Fruit fly (Drosophila melanogaster): Measurements from ENCODE around the gene Ndf.

Gene Ndf

DNA sequence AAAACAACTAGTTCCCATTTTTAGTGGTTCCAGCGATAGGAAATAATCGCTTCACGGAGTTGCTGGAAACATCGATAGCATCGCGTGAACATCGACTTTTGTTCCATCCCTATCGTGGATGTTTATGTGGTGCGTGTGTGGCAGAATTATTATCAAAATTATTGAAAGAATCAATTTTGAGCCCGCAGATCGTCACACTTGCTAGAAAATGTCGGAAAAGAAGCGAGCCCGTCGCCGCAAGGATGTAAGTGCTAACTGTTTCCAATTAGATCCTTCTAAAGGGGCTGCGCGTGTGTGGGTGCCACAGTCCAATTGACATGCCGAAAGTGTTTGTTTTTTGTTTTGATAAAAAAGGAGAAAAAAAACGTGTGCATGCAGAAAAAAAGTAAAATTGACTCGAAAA is 5.7 kb downstream of the Ndf start, which contains the start of gene Trp1:
Gene Trp1, plus strand, starts transcription at position 89 of the 403 bp plus-strand sequence.
- TF ChIP-seq Atf-2 (GFP tag; optimal IDR thresholded peaks at IDR 0.05) (no peak), Nf-YA (GFP tag; IDR thresholded peaks at IDR 0.05) (no peak), Adf1 (GFP tag; IDR thresholded peaks at IDR 0.05) (no peak), lab (GFP tag; optimal IDR thresholded peaks at IDR 0.05) (no peak), CG10209 (GFP tag; optimal IDR thresholded peaks at IDR 0.05) (no peak), Bgb (GFP tag; IDR thresholded peaks at IDR 0.05; ENCODE audit: partially characterized antibody) (peak; percentile 98), CG1832 (GFP tag; optimal IDR thresholded peaks at IDR 0.05) (no peak), Dp (GFP tag; optimal IDR thresholded peaks at IDR 0.05) (peak; percentile 36), Usf (GFP tag; optimal IDR thresholded peaks at IDR 0.05) (no peak), Kr (GFP tag; optimal IDR thresholded peaks at IDR 0.05) (no peak), CoRest (tag; optimal IDR thresholded peaks at IDR 0.05) (no peak), CG9437 (GFP tag; optimal IDR thresholded peaks at IDR 0.05) (peak; percentile 28), CG8290 (GFP tag; optimal IDR thresholded peaks at IDR 0.05) (no peak), CG8290 (tag; optimal IDR thresholded peaks at IDR 0.05) (peak in 1 of 2 experiments; percentile 33), CG14710 (tag; optimal IDR thresholded peaks at IDR 0.05) (peak; percentile 42), hbn (GFP tag; IDR thresholded peaks at IDR 0.05; ENCODE audit: partially characterized antibody) (peak; percentile 87), CG12155 (GFP tag; optimal IDR thresholded peaks at IDR 0.05) (no peak), D19B (GFP tag; optimal IDR thresholded peaks at IDR 0.05) (no peak), Side (GFP tag; optimal IDR thresholded peaks at IDR 0.05) (no peak), shn (GFP tag; optimal IDR thresholded peaks at IDR 0.05) (no peak), CG9797 (GFP tag; optimal IDR thresholded peaks at IDR 0.05) (peak; percentile 15), CG3995 (GFP tag; optimal IDR thresholded peaks at IDR 0.05) (peak; percentile 12), gro (GFP tag; optimal IDR thresholded peaks at IDR 0.05) (no peak), unc-4 (GFP tag; IDR thresholded peaks at IDR 0.05; ENCODE audit: partially characterized antibody) (peak; percentile 94), Hr78 (GFP tag; optimal IDR thresholded peaks at IDR 0.05) (no peak), CG15514 (GFP tag; optimal IDR thresholded peaks at IDR 0.05) (peak; percentile 99), Hey (tag; optimal IDR thresholded peaks at IDR 0.05) (no peak), tna (GFP tag; IDR thresholded peaks at IDR 0.05; ENCODE audit: partially characterized antibody) (peak; percentile 94), Ets65A (GFP tag) (peak; percentile 84), CG5245 (GFP tag; optimal IDR thresholded peaks at IDR 0.05) (no peak), pfk (GFP tag; optimal IDR thresholded peaks at IDR 0.05) (no peak), pnt (GFP tag; optimal IDR thresholded peaks at IDR 0.05) (no peak), zf30C (GFP tag; optimal IDR thresholded peaks at IDR 0.05) (no peak), CG13894 (tag; optimal IDR thresholded peaks at IDR 0.05) (no peak), CG10959 (GFP tag; IDR thresholded peaks at IDR 0.05) (no peak), schlank (tag; optimal IDR thresholded peaks at IDR 0.05) (no peak), MTF-1 (GFP tag; optimal IDR thresholded peaks at IDR 0.05; ENCODE audit: borderline replicate concordance) (no peak), CG12659 (GFP tag; optimal IDR thresholded peaks at IDR 0.05) (peak; percentile 59), CG1024 (GFP tag; IDR thresholded peaks at IDR 0.05) (no peak), Bteb2 (GFP tag; optimal IDR thresholded peaks at IDR 0.05) (no peak), Hr3 (GFP tag; optimal IDR thresholded peaks at IDR 0.05) (no peak), sug (tag; optimal IDR thresholded peaks at IDR 0.05) (no peak), CG7357 (GFP tag; IDR thresholded peaks at IDR 0.05) (no peak), esg (GFP tag; conservative IDR thresholded peaks at IDR 0.05) (no peak), CG18764 (GFP tag; optimal IDR thresholded peaks at IDR 0.05) (no peak), gcm (GFP tag; optimal IDR thresholded peaks at IDR 0.05) (no peak), Bdp1 (GFP tag; optimal IDR thresholded peaks at IDR 0.05) (no peak), CG31388 (GFP tag; optimal IDR thresholded peaks at IDR 0.05) (no peak), kah (GFP tag; optimal IDR thresholded peaks at IDR 0.05) (no peak), pb (GFP tag; optimal IDR thresholded peaks at IDR 0.05) (no peak), Xbp1 (GFP tag; optimal IDR thresholded peaks at IDR 0.05) (no peak)
